Fruit fly (Drosophila melanogaster) whole organism, embryonic: ENCODE measurements around the gene Uev1A.
A peak's percentile ranks its signal among the peaks of the same experiment; 100 is the strongest.

Experiments used
- Aef1 ChIP-seq: fragments of 200-800 bp; sonication (Bioruptor generic); IDR thresholded peaks from 3 replicates; pipeline ENCODE4 v1.3.6; 2022; ENCODE audit warnings: missing biosample characterization, missing genetic modification characterization
- Bdp1 ChIP-seq: fragments of 200-800 bp; sonication (Bioruptor generic); optimal IDR thresholded peaks from 3 replicates; lab custom pipeline; 2016; ENCODE audit warnings: missing biosample characterization, missing genetic modification characterization
- CG10274 ChIP-seq: fragments of 200-800 bp; sonication (Bioruptor generic); optimal IDR thresholded peaks from 3 replicates; lab custom pipeline; 2017; ENCODE audit warnings: missing biosample characterization, mild to moderate bottlenecking, missing genetic modification characterization
- CG11695 ChIP-seq: fragments of 200-800 bp; sonication (Bioruptor generic); IDR thresholded peaks from 3 replicates; pipeline ENCODE4 v1.3.6; 2022; ENCODE audit warnings: missing biosample characterization, missing genetic modification characterization
- CG12155 ChIP-seq: fragments of 200-800 bp; sonication (Bioruptor generic); optimal IDR thresholded peaks from 3 replicates; lab custom pipeline; 2016; ENCODE audit warnings: missing biosample characterization, missing genetic modification characterization
- CG12942 ChIP-seq: fragments of 200-800 bp; sonication (Bioruptor generic); optimal IDR thresholded peaks from 3 replicates; lab custom pipeline; 2016; ENCODE audit warnings: missing biosample characterization, missing genetic modification characterization
- CG13624 ChIP-seq: fragments of 200-800 bp; sonication (Bioruptor generic); optimal IDR thresholded peaks from 2 replicates; lab custom pipeline; 2016; ENCODE audit warnings: missing biosample characterization, missing genetic modification characterization
- CG14014 ChIP-seq: fragments of 200-800 bp; sonication (Bioruptor generic); IDR thresholded peaks from 2 replicates; pipeline ENCODE4 v1.3.6; 2022; ENCODE audit warnings: missing biosample characterization, missing genetic modification characterization
- CG14050 ChIP-seq: fragments of 200-800 bp; sonication (Bioruptor generic); IDR thresholded peaks from 3 replicates; pipeline ENCODE4 v1.3.6; 2022; ENCODE audit warnings: missing biosample characterization, missing genetic modification characterization
- CG14667 ChIP-seq: fragments of 200-800 bp; sonication (Bioruptor generic); IDR thresholded peaks from 2 replicates; pipeline ENCODE4 v1.3.6; 2022; ENCODE audit warnings: missing biosample characterization, missing genetic modification characterization
- CG14860 ChIP-seq: fragments of 200-800 bp; sonication (Bioruptor generic); IDR thresholded peaks from 3 replicates; pipeline ENCODE4 v1.3.6; 2022; ENCODE audit warnings: missing biosample characterization, missing genetic modification characterization; ENCODE audit not compliant: partially characterized antibody
- CG1529 ChIP-seq: fragments of 200-800 bp; sonication (Bioruptor generic); optimal IDR thresholded peaks from 3 replicates; lab custom pipeline; 2018; ENCODE audit warnings: missing biosample characterization, missing genetic modification characterization
- CG17612 ChIP-seq: fragments of 200-800 bp; sonication (Bioruptor generic); IDR thresholded peaks from 2 replicates; pipeline ENCODE4 v1.3.6; 2022; ENCODE audit warnings: missing biosample characterization, missing genetic modification characterization
- CG1832 ChIP-seq: fragments of 200-800 bp; sonication (Bioruptor generic); optimal IDR thresholded peaks from 2 replicates; lab custom pipeline; 2017; ENCODE audit warnings: missing biosample characterization, mild to moderate bottlenecking, missing genetic modification characterization, inconsistent platforms
- CG18476 ChIP-seq: fragments of 200-800 bp; sonication (Bioruptor generic); optimal IDR thresholded peaks from 2 replicates; lab custom pipeline; 2016; ENCODE audit warnings: missing biosample characterization, mild to moderate bottlenecking, missing genetic modification characterization
- CG2129 ChIP-seq: fragments of 200-800 bp; sonication (Bioruptor generic); IDR thresholded peaks from 2 replicates; pipeline ENCODE4 v1.3.6; 2022; ENCODE audit warnings: missing biosample characterization, missing genetic modification characterization; ENCODE audit not compliant: partially characterized antibody
- CG4707 ChIP-seq: fragments of 200-800 bp; sonication (Bioruptor generic); optimal IDR thresholded peaks from 2 replicates; lab custom pipeline; 2018; ENCODE audit warnings: missing biosample characterization, mild to moderate bottlenecking, missing genetic modification characterization, moderate library complexity
- CG6175 ChIP-seq: fragments of 200-800 bp; sonication (Bioruptor generic); IDR thresholded peaks from 3 replicates; pipeline ENCODE4 v1.3.6; 2022; ENCODE audit warnings: missing biosample characterization, missing genetic modification characterization
- CG9437 ChIP-seq: fragments of 200-800 bp; sonication (Bioruptor generic); optimal IDR thresholded peaks from 2 replicates; lab custom pipeline; 2018; ENCODE audit warnings: missing biosample characterization, mild to moderate bottlenecking, missing genetic modification characterization
- CoRest ChIP-seq: fragments of 200-800 bp; sonication (Bioruptor generic); optimal IDR thresholded peaks from 3 replicates; lab custom pipeline; 2018; ENCODE audit warnings: missing biosample characterization, mild to moderate bottlenecking, missing genetic modification characterization, moderate library complexity
- Deaf1 ChIP-seq: fragments of 200-800 bp; optimal IDR thresholded peaks from 3 replicates; lab custom pipeline; 2019; ENCODE audit warnings: missing biosample characterization, mild to moderate bottlenecking, missing genetic modification characterization, moderate library complexity
- Drgx ChIP-seq: fragments of 200-800 bp; sonication (Bioruptor generic); IDR thresholded peaks from 2 replicates; pipeline ENCODE4 v1.3.6; 2022; ENCODE audit warnings: missing biosample characterization, missing genetic modification characterization
- HLH54F ChIP-seq: fragments of 200-800 bp; sonication (Bioruptor generic); optimal IDR thresholded peaks from 3 replicates; lab custom pipeline; 2016; ENCODE audit warnings: missing biosample characterization, missing genetic modification characterization
- Hr39 ChIP-seq: fragments of >200 bp; optimal IDR thresholded peaks from 2 replicates; lab custom pipeline; 2017
- Hr51 ChIP-seq, 2 experiments: fragments of 200-800 bp; sonication (Bioruptor generic); optimal IDR thresholded peaks; 2 replicates in 1 of 2; 3 replicates in 1 of 2; lab custom pipeline; 2016 to 2018; ENCODE audit warnings: missing biosample characterization in 2 of 2, missing genetic modification characterization in 2 of 2, mild to moderate bottlenecking in 1 of 2, moderate library complexity in 1 of 2
- MBD-R2 ChIP-seq: fragments of 200-800 bp; sonication (Bioruptor generic); IDR thresholded peaks from 2 replicates; pipeline ENCODE4 v1.3.6; 2022; ENCODE audit warnings: missing biosample characterization, missing genetic modification characterization
- MTF-1 ChIP-seq: fragments of 200-800 bp; sonication (Bioruptor generic); optimal IDR thresholded peaks from 2 replicates; lab custom pipeline; 2018; ENCODE audit warnings: missing biosample characterization, mild to moderate bottlenecking, missing genetic modification characterization, borderline replicate concordance
- NFAT ChIP-seq: fragments of 200-800 bp; sonication (Bioruptor generic); IDR thresholded peaks from 2 replicates; pipeline ENCODE4 v1.3.6; 2022; ENCODE audit warnings: missing biosample characterization, missing genetic modification characterization
- NfI ChIP-seq: fragments of 200-800 bp; sonication (Bioruptor generic); optimal IDR thresholded peaks from 3 replicates; lab custom pipeline; 2018; ENCODE audit warnings: missing biosample characterization, mild to moderate bottlenecking, missing genetic modification characterization, moderate library complexity
- Taf1 ChIP-seq: fragments of 200-800 bp; sonication (Bioruptor generic); IDR thresholded peaks from 2 replicates; pipeline ENCODE4 v1.3.6; 2022; ENCODE audit warnings: missing biosample characterization, missing genetic modification characterization
- Vsx1 ChIP-seq: fragments of 200-800 bp; sonication (Bioruptor generic); optimal IDR thresholded peaks from 2 replicates; lab custom pipeline; 2017; ENCODE audit warnings: missing biosample characterization, mild to moderate bottlenecking, missing genetic modification characterization, missing genetic modification reagents
- ash1 ChIP-seq: fragments of 200-800 bp; sonication (Bioruptor generic); optimal IDR thresholded peaks from 2 replicates; lab custom pipeline; 2018; ENCODE audit warnings: missing biosample characterization, mild to moderate bottlenecking, missing genetic modification characterization
- bab2 ChIP-seq: fragments of 200-800 bp; sonication (Bioruptor generic); optimal IDR thresholded peaks from 2 replicates; lab custom pipeline; 2016; ENCODE audit warnings: missing biosample characterization, missing genetic modification characterization
- chif ChIP-seq, 2 experiments: fragments of 200-800 bp; sonication (Bioruptor generic); optimal IDR thresholded peaks; 3 replicates each; lab custom pipeline; 2016; ENCODE audit warnings: missing biosample characterization in 2 of 2, missing genetic modification characterization in 2 of 2
- chinmo ChIP-seq: fragments of 200-800 bp; sonication (Bioruptor generic); IDR thresholded peaks from 4 replicates; pipeline ENCODE4 v1.3.6; 2022; ENCODE audit warnings: missing biosample characterization, missing genetic modification characterization; ENCODE audit not compliant: partially characterized antibody
- crol ChIP-seq: fragments of 200-800 bp; sonication (Bioruptor generic); IDR thresholded peaks from 2 replicates; pipeline ENCODE4 v1.3.6; 2022; ENCODE audit warnings: missing biosample characterization, missing genetic modification characterization
- danr ChIP-seq: fragments of 200-800 bp; sonication (Bioruptor generic); IDR thresholded peaks from 2 replicates; pipeline ENCODE4 v1.3.6; 2022; ENCODE audit warnings: missing biosample characterization, missing genetic modification characterization
- fd96Cb ChIP-seq: fragments of 200-800 bp; sonication (Bioruptor generic); optimal IDR thresholded peaks from 2 replicates; lab custom pipeline; 2018; ENCODE audit warnings: missing biosample characterization, mild to moderate bottlenecking, missing genetic modification characterization, moderate library complexity
- gcm ChIP-seq: fragments of 200-800 bp; sonication (Bioruptor generic); optimal IDR thresholded peaks from 2 replicates; lab custom pipeline; 2019; ENCODE audit warnings: missing biosample characterization, mild to moderate bottlenecking, missing genetic modification characterization, moderate library complexity
- gfzf ChIP-seq: fragments of 200-800 bp; sonication (Bioruptor generic); optimal IDR thresholded peaks from 2 replicates; lab custom pipeline; 2016; ENCODE audit warnings: missing biosample characterization, mild to moderate bottlenecking, missing genetic modification characterization, moderate library complexity
- jing ChIP-seq: fragments of 200-800 bp; sonication (Bioruptor generic); optimal IDR thresholded peaks from 2 replicates; lab custom pipeline; 2018; ENCODE audit warnings: missing biosample characterization, mild to moderate bottlenecking, missing genetic modification characterization
- maf-S ChIP-seq: fragments of 200-800 bp; sonication (Bioruptor generic); optimal IDR thresholded peaks from 2 replicates; lab custom pipeline; 2016; ENCODE audit warnings: missing biosample characterization, missing genetic modification characterization
- nmo ChIP-seq: fragments of 200-800 bp; sonication (Bioruptor generic); optimal IDR thresholded peaks from 2 replicates; lab custom pipeline; 2018; ENCODE audit warnings: missing biosample characterization, mild to moderate bottlenecking, missing genetic modification characterization, moderate library complexity
- psq ChIP-seq: fragments of 200-800 bp; sonication (Bioruptor generic); optimal IDR thresholded peaks from 2 replicates; lab custom pipeline; 2017; ENCODE audit warnings: missing biosample characterization, missing genetic modification characterization
- slbo ChIP-seq: fragments of 200-800 bp; sonication (Bioruptor generic); IDR thresholded peaks from 2 replicates; pipeline ENCODE4 v1.3.6; 2022; ENCODE audit warnings: missing biosample characterization, missing genetic modification characterization
- sqz ChIP-seq: fragments of 200-800 bp; sonication (Bioruptor generic); optimal IDR thresholded peaks from 3 replicates; lab custom pipeline; 2018; ENCODE audit warnings: missing biosample characterization, mild to moderate bottlenecking, missing genetic modification characterization
- tin ChIP-seq: fragments of 200-800 bp; sonication (Bioruptor generic); optimal IDR thresholded peaks from 3 replicates; lab custom pipeline; 2016; ENCODE audit warnings: missing biosample characterization, missing genetic modification characterization
- tll ChIP-seq, 2 experiments: fragments of 200-800 bp in 1 of 2; fragments of >200 bp in 1 of 2; sonication (Bioruptor generic) in 1 of 2; optimal IDR thresholded peaks; 2 replicates each; lab custom pipeline; 2017 to 2019; ENCODE audit warnings: missing biosample characterization in 2 of 2, missing genetic modification characterization in 2 of 2, mild to moderate bottlenecking in 1 of 2, moderate library complexity in 1 of 2
- wdn ChIP-seq: fragments of 200-800 bp; sonication (Bioruptor generic); IDR thresholded peaks from 2 replicates; pipeline ENCODE4 v1.3.6; 2022; ENCODE audit warnings: missing biosample characterization, missing genetic modification characterization

Gene Uev1A

DNA sequence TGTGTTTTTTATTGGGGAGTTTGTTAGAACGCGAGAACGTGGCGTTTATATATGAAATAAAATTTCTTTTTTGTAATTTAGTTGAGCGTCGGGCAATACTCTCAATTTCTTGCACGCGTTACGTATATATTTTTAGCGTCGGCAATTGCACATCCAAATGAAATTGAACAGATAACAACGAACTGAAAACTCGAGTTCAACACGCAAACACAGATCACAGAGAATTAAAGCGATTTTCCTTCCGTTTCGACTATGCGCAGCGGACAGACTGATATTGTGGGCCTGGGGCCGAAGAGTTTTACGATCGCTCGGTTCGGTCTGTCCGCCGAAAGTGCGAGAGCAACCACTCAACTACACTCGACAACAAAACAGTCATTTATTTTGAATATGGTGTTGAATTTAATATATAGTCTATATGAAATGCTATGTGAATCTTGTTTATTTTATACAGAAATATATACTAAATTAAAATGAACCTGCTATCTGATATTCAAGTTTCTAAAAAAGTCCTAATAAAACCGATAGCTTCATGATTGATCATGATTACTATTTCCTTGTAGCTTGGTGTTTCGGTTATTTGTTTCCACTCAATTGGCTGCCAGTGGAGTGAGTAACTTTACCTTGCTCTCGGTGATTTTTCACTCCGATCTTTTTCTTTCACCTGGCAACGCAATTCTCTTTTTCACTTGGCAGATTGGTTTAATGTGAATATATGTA is 10.8 kb downstream of the Uev1A start, which contains the start of gene CG46456 (continued):
- TF ChIP-seq Bdp1 (GFP tag; lab: Kevin White, UChicago), result no peak
- peak; percentile 80; the same call in 2 of the 3 replicates for TF ChIP-seq CG6175
- TF ChIP-seq CG2129 (GFP tag; lab: Robert Waterston, UW), result no peak
- peak; percentile 82 for TF ChIP-seq Aef1 (GFP tag; lab: Robert Waterston, UW)
- TF ChIP-seq CG17612 (GFP tag; lab: Robert Waterston, UW), result peak; percentile 61; the same call in 1 of the 2 replicates
- TF ChIP-seq Vsx1 (GFP tag; lab: Kevin White, UChicago), result peak; percentile 91
- TF ChIP-seq Drgx, result peak; percentile 95
- peak; percentile 96 for TF ChIP-seq CG11695 (GFP tag; lab: Robert Waterston, UW)
- peak; percentile 96 for TF ChIP-seq nmo (GFP tag; lab: Kevin White, UChicago)
- TF ChIP-seq jing, result peak; percentile 68
- peak; percentile 73 for TF ChIP-seq psq (GFP tag; lab: Kevin White, UChicago)
- TF ChIP-seq fd96Cb, result peak; percentile 94
- peak; percentile 78 for TF ChIP-seq CG4707 (GFP tag; lab: Kevin White, UChicago)
- TF ChIP-seq CoRest (tag; lab: Kevin White, UChicago), result peak; percentile 96
- TF ChIP-seq CG14050, result peak; percentile 88
- TF ChIP-seq danr (GFP tag; lab: Robert Waterston, UW), result peak; percentile 81
- peak; percentile 92 for TF ChIP-seq tin (GFP tag; lab: Kevin White, UChicago)
- TF ChIP-seq crol (GFP tag; lab: Robert Waterston, UW), result peak; percentile 49; the same call in 1 of the 2 replicates
- TF ChIP-seq Hr39 (lab: Kevin White, UChicago), result no peak
- TF ChIP-seq NfI, result peak; percentile 92
- peak; percentile 78 for TF ChIP-seq Taf1
- peak; percentile 90 for TF ChIP-seq slbo (GFP tag; lab: Robert Waterston, UW)
- peak; percentile 98 for TF ChIP-seq gcm (GFP tag; lab: Kevin White, UChicago)
- peak; percentile 90 for TF ChIP-seq CG1529
- TF ChIP-seq MBD-R2 (GFP tag; lab: Robert Waterston, UW), result peak; percentile 68; the same call in 1 of the 2 replicates
- TF ChIP-seq Hr51 (GFP tag; optimal IDR thresholded peaks at IDR 0.05; lab: Kevin White, UChicago), result peak; percentile 79 to 97
- TF ChIP-seq bab2, result peak; percentile 67
- peak; percentile 88 for TF ChIP-seq CG12942 (GFP tag; lab: Kevin White, UChicago)
- TF ChIP-seq tll (GFP tag; optimal IDR thresholded peaks at IDR 0.05; lab: Kevin White, UChicago), result no peak
- peak; percentile 88 for TF ChIP-seq CG12155 (GFP tag; lab: Kevin White, UChicago)
- TF ChIP-seq HLH54F (GFP tag; lab: Kevin White, UChicago), result peak; percentile 63
- peak; percentile 47 to 77 for TF ChIP-seq chif (GFP tag; optimal IDR thresholded peaks at IDR 0.05; lab: Kevin White, UChicago)
- TF ChIP-seq CG14667 (GFP tag; lab: Robert Waterston, UW), result peak; percentile 77; the same call in 1 of the 2 replicates
- no peak for TF ChIP-seq gfzf
- peak; percentile 87 for TF ChIP-seq wdn
- TF ChIP-seq CG14860 (GFP tag; lab: Robert Waterston, UW), result peak; percentile 57; the same call in 1 of the 3 replicates
- peak; percentile 73 for TF ChIP-seq CG13624 (GFP tag; lab: Kevin White, UChicago)
- peak; percentile 85 for TF ChIP-seq MTF-1 (GFP tag; lab: Kevin White, UChicago)
- TF ChIP-seq NFAT (GFP tag; lab: Robert Waterston, UW), result peak; percentile 86
- TF ChIP-seq CG9437 (GFP tag; lab: Kevin White, UChicago), result peak; percentile 87
- peak; percentile 68 for TF ChIP-seq ash1 (GFP tag; lab: Kevin White, UChicago)
- TF ChIP-seq sqz, result peak; percentile 92
- no peak for TF ChIP-seq CG1832 (GFP tag; lab: Kevin White, UChicago)
- TF ChIP-seq CG14014 (GFP tag; lab: Robert Waterston, UW), result peak; percentile 93
- TF ChIP-seq maf-S (GFP tag; lab: Kevin White, UChicago), result peak; percentile 47
- peak; percentile 72 for TF ChIP-seq CG10274 (GFP tag; lab: Kevin White, UChicago)
- TF ChIP-seq CG18476 (GFP tag; lab: Kevin White, UChicago), result peak; percentile 82
- TF ChIP-seq chinmo (GFP tag; lab: Robert Waterston, UW), result peak; percentile 86; the same call in 3 of the 4 replicates
- TF ChIP-seq Deaf1 (tag; lab: Kevin White, UChicago), result peak; percentile 99
